Fruit fly (Drosophila melanogaster) whole organism, pupa: ENCODE results near the gene bif.

Experiments used
- CG10348 ChIP-seq: fragments of 200-800 bp; sonication (Bioruptor generic); IDR thresholded peaks from 2 replicates; pipeline ENCODE4 v1.3.6; 2022; ENCODE audit warnings: missing biosample characterization, missing genetic modification characterization
- CG12605 ChIP-seq: fragments of 200-800 bp; sonication (Bioruptor generic); IDR thresholded peaks from 2 replicates; pipeline ENCODE4 v1.3.6; 2022; ENCODE audit warnings: missing biosample characterization, missing genetic modification characterization
- CG13204 ChIP-seq: fragments of 200-800 bp; sonication (Bioruptor generic); optimal IDR thresholded peaks from 2 replicates; lab custom pipeline; 2018; ENCODE audit warnings: missing biosample characterization, mild to moderate bottlenecking, missing genetic modification characterization, moderate library complexity
- CG14655 ChIP-seq: fragments of 200-800 bp; sonication (Bioruptor generic); optimal IDR thresholded peaks from 3 replicates; lab custom pipeline; 2017; ENCODE audit warnings: mild to moderate bottlenecking, missing biosample characterization, missing genetic modification reagents, missing genetic modification characterization
- CG15710 ChIP-seq: fragments of 200-800 bp; sonication (Bioruptor generic); optimal IDR thresholded peaks from 2 replicates; lab custom pipeline; 2018; ENCODE audit warnings: missing biosample characterization, mild to moderate bottlenecking, missing genetic modification characterization, moderate library complexity
- CG17806 ChIP-seq: fragments of 200-800 bp; sonication (Bioruptor generic); optimal IDR thresholded peaks from 2 replicates; lab custom pipeline; 2018; ENCODE audit warnings: missing biosample characterization, mild to moderate bottlenecking, missing genetic modification characterization, moderate library complexity
- CG32121 ChIP-seq: fragments of 200-800 bp; sonication (Bioruptor generic); IDR thresholded peaks from 2 replicates; pipeline ENCODE4 v1.3.6; 2022; ENCODE audit warnings: missing biosample characterization, missing genetic modification characterization
- CG34367 ChIP-seq: fragments of 200-800 bp; sonication (Bioruptor generic); optimal IDR thresholded peaks from 2 replicates; lab custom pipeline; 2018; ENCODE audit warnings: missing biosample characterization, mild to moderate bottlenecking, missing genetic modification characterization
- CG4496 ChIP-seq: fragments of 200-800 bp; sonication (Bioruptor generic); IDR thresholded peaks from 3 replicates; pipeline ENCODE4 v1.3.6; 2022; ENCODE audit warnings: missing biosample characterization, missing genetic modification characterization
- CG8159 ChIP-seq: fragments of 200-800 bp; sonication (Bioruptor generic); optimal IDR thresholded peaks from 3 replicates; lab custom pipeline; 2018; ENCODE audit warnings: missing biosample characterization, mild to moderate bottlenecking, missing genetic modification characterization, moderate library complexity
- CG8301 ChIP-seq: fragments of 200-800 bp; sonication (Bioruptor generic); optimal IDR thresholded peaks from 2 replicates; lab custom pipeline; 2018; ENCODE audit warnings: missing biosample characterization, mild to moderate bottlenecking, missing genetic modification characterization
- CG9948 ChIP-seq: fragments of 200-800 bp; sonication (Bioruptor generic); optimal IDR thresholded peaks from 2 replicates; lab custom pipeline; 2018; ENCODE audit warnings: missing biosample characterization, mild to moderate bottlenecking, missing genetic modification characterization, moderate library complexity
- D1 ChIP-seq: fragments of 200-800 bp; sonication (Bioruptor generic); optimal IDR thresholded peaks from 2 replicates; lab custom pipeline; 2018; ENCODE audit warnings: missing biosample characterization, mild to moderate bottlenecking, missing genetic modification characterization, moderate library complexity
- EcR ChIP-seq: fragments of 200-800 bp; sonication (Bioruptor generic); optimal IDR thresholded peaks from 3 replicates; lab custom pipeline; 2019; ENCODE audit warnings: missing biosample characterization, missing genetic modification characterization, mild to moderate bottlenecking, moderate library complexity, missing genetic modification reagents
- Ets98B ChIP-seq: fragments of 200-800 bp; sonication (Bioruptor generic); IDR thresholded peaks from 2 replicates; pipeline ENCODE4 v1.3.6; 2022; ENCODE audit warnings: missing biosample characterization, missing genetic modification characterization
- Pif1A ChIP-seq: fragments of 200-800 bp; sonication (Bioruptor generic); optimal IDR thresholded peaks from 3 replicates; lab custom pipeline; 2016; ENCODE audit warnings: missing biosample characterization, missing genetic modification characterization
- Pif1B ChIP-seq: fragments of 200-800 bp; sonication (Bioruptor generic); optimal IDR thresholded peaks from 3 replicates; lab custom pipeline; 2016; ENCODE audit warnings: missing biosample characterization, missing genetic modification characterization
- Snoo ChIP-seq: fragments of 200-800 bp; sonication (Bioruptor generic); optimal IDR thresholded peaks from 3 replicates; lab custom pipeline; 2017; ENCODE audit warnings: missing biosample characterization, mild to moderate bottlenecking, missing genetic modification characterization, inconsistent platforms
- fd96Ca ChIP-seq: fragments of 200-800 bp; sonication (Bioruptor generic); IDR thresholded peaks from 3 replicates; pipeline ENCODE4 v1.3.6; 2022; ENCODE audit warnings: missing biosample characterization, missing genetic modification characterization
- gl ChIP-seq: fragments of 200-800 bp; sonication (Bioruptor generic); optimal IDR thresholded peaks from 2 replicates; lab custom pipeline; 2018; ENCODE audit warnings: missing biosample characterization, mild to moderate bottlenecking, missing genetic modification characterization
- rn ChIP-seq: fragments of 200-800 bp; sonication (Bioruptor generic); IDR thresholded peaks from 2 replicates; pipeline ENCODE4 v1.3.6; 2022; ENCODE audit warnings: missing biosample characterization, missing genetic modification characterization

bif gene

dm6 chrX:11681558-11682551, 3.1 kb downstream of the bif start:
- TF ChIP-seq CG14655 (GFP tag; lab: Kevin White, UChicago) (peak; percentile 54), CG4496 (GFP tag; lab: Robert Waterston, UW) (peak; percentile 43; the same call in 1 of the 3 replicates), CG8301 (tag; lab: Kevin White, UChicago) (peak; percentile 24), CG32121 (0 out of 2 replicates have a peak, but pooled peaks have one; percentile 7), rn (no peak; the same call in 1 of the 2 replicates), CG34367 (tag; lab: Kevin White, UChicago) (peak; percentile 16), CG8159 (tag; lab: Kevin White, UChicago) (peak; percentile 47), CG12605 (GFP tag; lab: Robert Waterston, UW) (peak; percentile 10; the same call in 1 of the 2 replicates), CG15710 (tag; lab: Kevin White, UChicago) (peak; percentile 64), Snoo (tag; lab: Kevin White, UChicago) (peak; percentile 37), D1 (tag; lab: Kevin White, UChicago) (peak; percentile 6), CG10348 (GFP tag; lab: Robert Waterston, UW) (no peak), fd96Ca (peak; percentile 68; the same call in 2 of the 3 replicates), Pif1B (GFP tag; lab: Kevin White, UChicago) (peak; percentile 11), Pif1A (GFP tag; lab: Kevin White, UChicago) (peak; percentile 55), gl (tag; lab: Kevin White, UChicago) (no peak), CG13204 (GFP tag; lab: Kevin White, UChicago) (peak; percentile 42), CG9948 (peak; percentile 21), CG17806 (peak; percentile 39), EcR (peak; percentile 99), Ets98B (GFP tag; lab: Robert Waterston, UW) (peak; percentile 33)
- TF ChIP-seq, all 21 proteins: peak for 18

- TF ChIP-seq CG4496 (GFP tag; lab: Robert Waterston, UW) (peak; percentile 55; the same call in 1 of the 3 replicates), Snoo (tag; lab: Kevin White, UChicago) (peak; percentile 46), CG14655 (GFP tag; lab: Kevin White, UChicago) (no peak), CG13204 (GFP tag; lab: Kevin White, UChicago) (peak; percentile 97), CG32121 (peak; percentile 36), D1 (tag; lab: Kevin White, UChicago) (no peak), CG9948 (no peak), Ets98B (GFP tag; lab: Robert Waterston, UW) (peak; percentile 70), CG34367 (tag; lab: Kevin White, UChicago) (no peak), CG17806 (no peak), fd96Ca (peak; percentile 22; the same call in 1 of the 3 replicates), CG8159 (tag; lab: Kevin White, UChicago) (no peak), gl (tag; lab: Kevin White, UChicago) (no peak), Pif1A (GFP tag; lab: Kevin White, UChicago) (no peak), CG10348 (GFP tag; lab: Robert Waterston, UW) (no peak), CG15710 (tag; lab: Kevin White, UChicago) (no peak), CG8301 (tag; lab: Kevin White, UChicago) (no peak), rn (no peak), Pif1B (GFP tag; lab: Kevin White, UChicago) (no peak), EcR (peak; percentile 45), CG12605 (GFP tag; lab: Robert Waterston, UW) (0 out of 2 replicates have a peak, but pooled peaks have one; percentile 21)
Observed at dm6 chrX:11683480-11683879, 4.7 kb downstream of the bif start.

DNA sequence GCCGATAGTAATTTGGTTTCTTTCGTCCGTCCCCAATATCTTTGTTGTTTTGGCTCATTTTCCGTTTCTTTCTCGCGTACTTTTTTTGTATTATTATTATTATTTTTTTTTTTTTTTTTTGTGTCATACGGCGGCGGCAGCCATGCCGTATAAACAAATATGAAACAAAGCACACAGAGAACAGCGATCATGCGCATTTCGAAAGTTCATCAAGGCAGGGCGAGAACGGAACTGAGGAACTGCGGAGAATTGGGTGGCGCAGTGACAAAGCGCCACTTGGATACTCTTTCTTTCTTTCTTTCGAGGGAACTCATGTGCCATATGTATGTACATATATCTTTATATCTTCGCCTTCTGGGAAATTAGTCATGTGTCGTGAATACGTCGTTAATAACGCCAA, 5.7 kb downstream of the bif start:
- TF ChIP-seq CG17806 (no peak), CG10348 (GFP tag; lab: Robert Waterston, UW) (no peak), rn (no peak), fd96Ca (peak; percentile 50; the same call in 1 of the 3 replicates), CG34367 (tag; lab: Kevin White, UChicago) (peak; percentile 26), EcR (peak; percentile 29), D1 (tag; lab: Kevin White, UChicago) (no peak), CG14655 (GFP tag; lab: Kevin White, UChicago) (peak; percentile 39), CG8301 (tag; lab: Kevin White, UChicago) (no peak), CG15710 (tag; lab: Kevin White, UChicago) (peak; percentile 26), Pif1A (GFP tag; lab: Kevin White, UChicago) (peak; percentile 50), Snoo (tag; lab: Kevin White, UChicago) (peak; percentile 21), CG4496 (GFP tag; lab: Robert Waterston, UW) (peak; percentile 43; the same call in 1 of the 3 replicates), CG12605 (GFP tag; lab: Robert Waterston, UW) (peak; percentile 36; the same call in 1 of the 2 replicates), Pif1B (GFP tag; lab: Kevin White, UChicago) (no peak), CG8159 (tag; lab: Kevin White, UChicago) (peak; percentile 43), CG9948 (peak; percentile 13), CG13204 (GFP tag; lab: Kevin White, UChicago) (peak; percentile 60), CG32121 (peak; percentile 43; the same call in 1 of the 2 replicates), gl (tag; lab: Kevin White, UChicago) (no peak), Ets98B (GFP tag; lab: Robert Waterston, UW) (peak; percentile 5; the same call in 1 of the 2 replicates)

dm6 chrX:11685918-11686640, 7.3 kb downstream of the bif start:
- peak; percentile 87 for TF ChIP-seq CG14655 (GFP tag; lab: Kevin White, UChicago)
- TF ChIP-seq gl (tag; lab: Kevin White, UChicago), result peak; percentile 51
- peak; percentile 78 for TF ChIP-seq CG8301 (tag; lab: Kevin White, UChicago)
- peak; percentile 88 for TF ChIP-seq CG9948
- TF ChIP-seq CG10348 (GFP tag; lab: Robert Waterston, UW), result no peak
- TF ChIP-seq CG15710 (tag; lab: Kevin White, UChicago), result peak; percentile 91
- TF ChIP-seq D1 (tag; lab: Kevin White, UChicago), result peak; percentile 70
- peak; percentile 85 for TF ChIP-seq CG34367 (tag; lab: Kevin White, UChicago)
- no peak for TF ChIP-seq rn
- no peak for TF ChIP-seq fd96Ca
- TF ChIP-seq CG17806, result peak; percentile 86
- TF ChIP-seq Ets98B (GFP tag; lab: Robert Waterston, UW), result peak; percentile 66
- TF ChIP-seq Snoo (tag; lab: Kevin White, UChicago), result peak; percentile 60
- TF ChIP-seq CG4496 (GFP tag; lab: Robert Waterston, UW), result no peak
- peak; percentile 38 for TF ChIP-seq Pif1B (GFP tag; lab: Kevin White, UChicago)
- no peak for TF ChIP-seq CG12605 (GFP tag; lab: Robert Waterston, UW)
- TF ChIP-seq EcR, result peak; percentile 93
- peak; percentile 72 for TF ChIP-seq Pif1A (GFP tag; lab: Kevin White, UChicago)
- peak; percentile 89 for TF ChIP-seq CG8159 (tag; lab: Kevin White, UChicago)
- TF ChIP-seq CG13204 (GFP tag; lab: Kevin White, UChicago), result peak; percentile 52
- TF ChIP-seq CG32121, result peak; percentile 14; the same call in 1 of the 2 replicates
